Worm (Caenorhabditis elegans): Measurements from ENCODE around the gene rbm-34.

ce11 chrIV:12111477-12111876 lies 26.3 kb downstream of the rbm-34 start, which contains the start of gene dlc-2:
- no peak for TF ChIP-seq T22C8.4 (GFP tag; IDR thresholded peaks at IDR 0.05)
- TF ChIP-seq ref-1 (GFP tag; conservative IDR thresholded peaks at IDR 0.05), result no peak
- TF ChIP-seq tab-1 (GFP tag; IDR thresholded peaks at IDR 0.05), result no peak
- TF ChIP-seq klf-2 (GFP tag; conservative IDR thresholded peaks at IDR 0.05), result no peak
- no peak for TF ChIP-seq ztf-29 (GFP tag; IDR thresholded peaks at IDR 0.05)
- no peak for TF ChIP-seq flt-1 (GFP tag; IDR thresholded peaks at IDR 0.05)
- TF ChIP-seq med-1 (GFP tag; optimal IDR thresholded peaks at IDR 0.05; ENCODE audit: insufficient read depth), result no peak

Data from whole organism, midembryonic.